Worm (Caenorhabditis elegans): ENCODE results near the gene T25B2.3.

Gene T25B2.3

DNA sequence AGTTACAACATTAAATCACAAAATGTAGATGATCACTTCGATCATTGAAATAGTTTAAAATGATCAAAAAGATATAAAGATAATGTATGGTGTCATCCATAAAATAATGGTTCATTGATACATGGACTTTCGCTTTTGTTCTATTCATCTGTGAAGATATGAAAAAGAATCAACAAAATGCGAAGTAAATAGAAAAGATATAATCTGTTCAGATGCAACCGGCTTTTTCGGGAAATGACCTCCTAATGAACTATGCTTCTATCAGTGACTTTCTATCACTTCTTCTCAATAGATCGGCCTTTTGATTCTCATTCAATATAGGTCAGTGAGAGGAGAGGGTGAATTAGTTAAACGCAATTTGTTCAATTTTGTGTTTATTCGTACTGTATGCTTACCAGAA, 3.1 kb downstream of the T25B2.3 start:
- TF ChIP-seq unc-62 (GFP tag; optimal IDR thresholded peaks at IDR 0.05), result no peak
- no peak for TF ChIP-seq tbx-2 (tag; optimal IDR thresholded peaks at IDR 0.05)
- no peak for TF ChIP-seq lin-15B (tag; optimal IDR thresholded peaks at IDR 0.05)
- TF ChIP-seq nhr-77 (tag; optimal IDR thresholded peaks at IDR 0.05), result no peak
- TF ChIP-seq nhr-23 (tag; optimal IDR thresholded peaks at IDR 0.05), result peak; percentile 80
- TF ChIP-seq egl-27 (tag; optimal IDR thresholded peaks at IDR 0.05), result no peak
- no peak for TF ChIP-seq daf-12 (tag; optimal IDR thresholded peaks at IDR 0.05)
- no peak for TF ChIP-seq pha-4 (tag; optimal IDR thresholded peaks at IDR 0.05)
- TF ChIP-seq fkh-10 (GFP tag; optimal IDR thresholded peaks at IDR 0.05), result no peak
- no peak for TF ChIP-seq mml-1 (tag; optimal IDR thresholded peaks at IDR 0.05)
- peak; percentile 38 for TF ChIP-seq nhr-43 (tag; optimal IDR thresholded peaks at IDR 0.05; ENCODE audit: poor library complexity, severe bottlenecking)
- TF ChIP-seq skn-1 (tag; optimal IDR thresholded peaks at IDR 0.05), result no peak
- TF ChIP-seq elt-2 (tag; optimal IDR thresholded peaks at IDR 0.05), result no peak
- no peak for TF ChIP-seq ama-1 (optimal IDR thresholded peaks at IDR 0.05)
- TF ChIP-seq ceh-9 (tag; optimal IDR thresholded peaks at IDR 0.05), result no peak
- no peak for TF ChIP-seq ztf-11 (tag; optimal IDR thresholded peaks at IDR 0.05)
- TF ChIP-seq eor-1 (tag; optimal IDR thresholded peaks at IDR 0.05), result no peak
- TF ChIP-seq aly-2 (tag; optimal IDR thresholded peaks at IDR 0.05), result no peak

- TF ChIP-seq eor-1 (tag; optimal IDR thresholded peaks at IDR 0.05) (no peak), nhr-76 (tag; optimal IDR thresholded peaks at IDR 0.05) (no peak), nhr-23 (tag; optimal IDR thresholded peaks at IDR 0.05) (peak; percentile 11), ceh-16 (tag; optimal IDR thresholded peaks at IDR 0.05) (no peak), ZK546.5 (tag; optimal IDR thresholded peaks at IDR 0.05) (no peak), nhr-237 (tag; optimal IDR thresholded peaks at IDR 0.05) (no peak)
Measured at ce11 chrX:6180293-6180692, 4.4 kb downstream of the T25B2.3 start, which contains the start of gene T13C5.7. TSS of gene T13C5.7 (plus strand) at chrX:6180593.

ce11 chrX:6184709-6185108, 8.8 kb downstream of the T25B2.3 start, which contains the start of gene T13C5.2:
TSS of gene T13C5.2 (plus strand) at chrX:6185009.
- TF ChIP-seq mml-1 (tag; optimal IDR thresholded peaks at IDR 0.05), result no peak
- no peak for TF ChIP-seq jun-1 (tag; optimal IDR thresholded peaks at IDR 0.05)
- no peak for TF ChIP-seq ama-1 (optimal IDR thresholded peaks at IDR 0.05)
- TF ChIP-seq pha-4 (tag; optimal IDR thresholded peaks at IDR 0.05), result no peak
- TF ChIP-seq mdl-1 (tag; optimal IDR thresholded peaks at IDR 0.05), result no peak
- no peak for TF ChIP-seq snpc-4 (tag; optimal IDR thresholded peaks at IDR 0.05)

DNA sequence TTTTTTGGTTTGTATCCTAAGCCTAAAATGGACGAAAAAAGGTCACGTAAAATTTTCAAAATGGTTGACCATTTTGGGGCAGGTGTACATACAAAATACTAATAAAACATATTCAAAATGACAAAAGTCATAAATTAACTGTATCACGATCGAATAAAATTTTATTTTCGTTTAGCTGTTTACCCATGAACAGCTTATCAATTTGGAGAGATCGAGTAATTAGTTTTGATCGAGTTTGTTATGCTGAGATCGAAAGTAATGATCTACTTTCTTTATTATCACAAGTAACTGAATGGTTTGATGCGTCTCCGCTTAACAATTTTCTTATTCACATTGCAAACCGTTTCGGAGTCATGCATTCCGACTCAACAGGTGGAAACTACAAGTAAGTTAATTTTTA, 11.9 kb downstream of the T25B2.3 start, which contains the start of gene T13C5.10:
TSS of gene T13C5.10 (plus strand) at position 301 of the 400 bp plus-strand sequence.
- no peak for TF ChIP-seq snpc-4 (tag; optimal IDR thresholded peaks at IDR 0.05)
- no peak for TF ChIP-seq ztf-4 (tag; optimal IDR thresholded peaks at IDR 0.05)
- no peak for TF ChIP-seq elt-2 (tag; optimal IDR thresholded peaks at IDR 0.05)
- no peak for TF ChIP-seq ZK546.5 (tag; optimal IDR thresholded peaks at IDR 0.05)
- no peak for TF ChIP-seq nhr-11 (tag; optimal IDR thresholded peaks at IDR 0.05)
- no peak for TF ChIP-seq nhr-76 (tag; optimal IDR thresholded peaks at IDR 0.05)

- TF ChIP-seq ceh-28 (tag; optimal IDR thresholded peaks at IDR 0.05) (no peak), jun-1 (tag; optimal IDR thresholded peaks at IDR 0.05) (no peak), daf-12 (tag; optimal IDR thresholded peaks at IDR 0.05) (no peak), eor-1 (tag; optimal IDR thresholded peaks at IDR 0.05) (no peak), elt-3 (tag; optimal IDR thresholded peaks at IDR 0.05) (no peak), egl-27 (tag; optimal IDR thresholded peaks at IDR 0.05) (no peak), tbx-2 (tag; optimal IDR thresholded peaks at IDR 0.05) (no peak), nhr-76 (tag; optimal IDR thresholded peaks at IDR 0.05) (no peak), ceh-9 (tag; optimal IDR thresholded peaks at IDR 0.05) (no peak), hmg-11 (tag; optimal IDR thresholded peaks at IDR 0.05) (no peak), lsy-12 (tag; optimal IDR thresholded peaks at IDR 0.05) (no peak), fos-1 (tag; optimal IDR thresholded peaks at IDR 0.05) (no peak), nhr-43 (tag; optimal IDR thresholded peaks at IDR 0.05; ENCODE audit: poor library complexity, severe bottlenecking) (no peak), lin-39 (tag; optimal IDR thresholded peaks at IDR 0.05) (no peak), lin-15B (tag; optimal IDR thresholded peaks at IDR 0.05) (no peak), aly-2 (tag; optimal IDR thresholded peaks at IDR 0.05) (no peak), ama-1 (optimal IDR thresholded peaks at IDR 0.05) (no peak), ztf-11 (tag; optimal IDR thresholded peaks at IDR 0.05) (no peak)
Measured at ce11 chrX:6189955-6190354, 14.0 kb downstream of the T25B2.3 start, which contains the start of gene T13C5.9. TSS of gene T13C5.9 (plus strand) at chrX:6190255.
